Fruit fly (Drosophila melanogaster) whole organism, embryonic: ENCODE results near the gene Pif1.

ENCODE experiments used
- Abd-B ChIP-seq: fragments of 200-800 bp; sonication (Bioruptor generic); optimal IDR thresholded peaks from 2 replicates; lab custom pipeline; 2018; ENCODE audit warnings: missing biosample characterization, mild to moderate bottlenecking, missing genetic modification characterization, moderate library complexity
- Asciz ChIP-seq: fragments of 200-800 bp; sonication (Bioruptor generic); optimal IDR thresholded peaks from 2 replicates; lab custom pipeline; 2017; ENCODE audit warnings: missing biosample characterization, mild to moderate bottlenecking, missing genetic modification characterization, missing genetic modification reagents
- Blimp-1 ChIP-seq: fragments of 200-800 bp; sonication (Bioruptor generic); optimal IDR thresholded peaks from 3 replicates; lab custom pipeline; 2018; ENCODE audit warnings: missing biosample characterization, missing genetic modification characterization, mild to moderate bottlenecking, moderate library complexity, missing genetic modification reagents
- CG10366 ChIP-seq: fragments of 200-800 bp; sonication (Bioruptor generic); IDR thresholded peaks from 2 replicates; pipeline ENCODE4 v1.3.6; 2022; ENCODE audit warnings: missing biosample characterization, missing genetic modification characterization
- CG10979 ChIP-seq: fragments of 200-800 bp; sonication (Bioruptor generic); optimal IDR thresholded peaks from 2 replicates; lab custom pipeline; 2018; ENCODE audit warnings: missing biosample characterization, mild to moderate bottlenecking, missing genetic modification characterization, moderate library complexity
- CG12744 ChIP-seq: fragments of 200-800 bp; sonication (Bioruptor generic); optimal IDR thresholded peaks from 2 replicates; lab custom pipeline; 2016; ENCODE audit warnings: missing biosample characterization, missing genetic modification characterization
- CG13296 ChIP-seq: fragments of 200-800 bp; sonication (Bioruptor generic); optimal IDR thresholded peaks from 3 replicates; lab custom pipeline; 2018; ENCODE audit warnings: missing biosample characterization, mild to moderate bottlenecking, missing genetic modification characterization
- CG13775 ChIP-seq: fragments of 200-800 bp; sonication (Bioruptor generic); optimal IDR thresholded peaks from 3 replicates; lab custom pipeline; 2017; ENCODE audit warnings: missing biosample characterization, mild to moderate bottlenecking, missing genetic modification characterization
- CG16815 ChIP-seq: fragments of 200-800 bp; sonication (Bioruptor generic); optimal IDR thresholded peaks from 3 replicates; lab custom pipeline; 2017; ENCODE audit warnings: missing biosample characterization, mild to moderate bottlenecking, missing genetic modification characterization
- CG17359 ChIP-seq: fragments of 200-800 bp; sonication (Bioruptor generic); optimal IDR thresholded peaks from 3 replicates; lab custom pipeline; 2018; ENCODE audit warnings: missing biosample characterization, mild to moderate bottlenecking, missing genetic modification characterization, moderate library complexity
- CG2712 ChIP-seq: fragments of 200-800 bp; optimal IDR thresholded peaks from 3 replicates; lab custom pipeline; 2019; ENCODE audit warnings: missing biosample characterization, mild to moderate bottlenecking, missing genetic modification characterization, moderate library complexity
- CG31224 ChIP-seq: fragments of 200-800 bp; sonication (Bioruptor generic); IDR thresholded peaks from 2 replicates; pipeline ENCODE4 v1.3.6; 2022; ENCODE audit warnings: missing biosample characterization, missing genetic modification characterization
- CG31388 ChIP-seq: fragments of 200-800 bp; sonication (Bioruptor generic); optimal IDR thresholded peaks from 2 replicates; lab custom pipeline; 2016; ENCODE audit warnings: missing biosample characterization, missing genetic modification characterization
- CG3407 ChIP-seq: fragments of 200-800 bp; sonication (Bioruptor generic); optimal IDR thresholded peaks from 2 replicates; lab custom pipeline; 2018; ENCODE audit warnings: missing biosample characterization, mild to moderate bottlenecking, missing genetic modification characterization
- CG4282 ChIP-seq: fragments of 200-800 bp; sonication (Bioruptor generic); optimal IDR thresholded peaks from 2 replicates; lab custom pipeline; 2016; ENCODE audit warnings: missing biosample characterization, missing genetic modification characterization
- CG4424 ChIP-seq: fragments of 200-800 bp; sonication (Bioruptor generic); optimal IDR thresholded peaks from 3 replicates; lab custom pipeline; 2016; ENCODE audit warnings: missing biosample characterization, missing genetic modification characterization
- CG5953 ChIP-seq: fragments of 200-800 bp; sonication (Bioruptor generic); IDR thresholded peaks from 2 replicates; pipeline ENCODE4 v1.3.6; 2022; ENCODE audit warnings: missing biosample characterization, missing genetic modification characterization
- CG6272 ChIP-seq: fragments of 200-800 bp; sonication (Bioruptor generic); IDR thresholded peaks from 2 replicates; pipeline ENCODE4 v1.3.6; 2022; ENCODE audit warnings: missing biosample characterization, missing genetic modification characterization
- CG7271 ChIP-seq: fragments of 200-800 bp; sonication (Bioruptor generic); optimal IDR thresholded peaks from 2 replicates; lab custom pipeline; 2018; ENCODE audit warnings: missing biosample characterization, mild to moderate bottlenecking, missing genetic modification characterization, moderate library complexity
- CkIIα-i1 ChIP-seq: fragments of 200-800 bp; sonication (Bioruptor generic); IDR thresholded peaks from 2 replicates; pipeline ENCODE4 v1.3.6; 2022; ENCODE audit warnings: missing biosample characterization, missing genetic modification characterization
- Deaf1 ChIP-seq: fragments of 200-800 bp; optimal IDR thresholded peaks from 3 replicates; lab custom pipeline; 2019; ENCODE audit warnings: missing biosample characterization, mild to moderate bottlenecking, missing genetic modification characterization, moderate library complexity
- Dref ChIP-seq: fragments of 200-800 bp; sonication (Bioruptor generic); IDR thresholded peaks from 2 replicates; pipeline ENCODE4 v1.3.6; 2022; ENCODE audit warnings: missing biosample characterization, missing genetic modification characterization
- HmgD ChIP-seq: fragments of 200-800 bp; sonication (Bioruptor generic); optimal IDR thresholded peaks from 3 replicates; lab custom pipeline; 2016; ENCODE audit warnings: missing biosample characterization, missing genetic modification characterization
- Jarid2 ChIP-seq: fragments of 200-800 bp; sonication (Bioruptor generic); optimal IDR thresholded peaks from 3 replicates; lab custom pipeline; 2017; ENCODE audit warnings: mild to moderate bottlenecking, missing biosample characterization, missing genetic modification reagents, missing genetic modification characterization
- Lpt ChIP-seq: fragments of >200 bp; optimal IDR thresholded peaks from 2 replicates; lab custom pipeline; 2018; ENCODE audit warnings: missing biosample characterization, missing genetic modification characterization
- Optix ChIP-seq: fragments of 200-800 bp; sonication (Bioruptor generic); IDR thresholded peaks from 3 replicates; pipeline ENCODE4 v1.3.6; 2022; ENCODE audit warnings: missing biosample characterization, missing genetic modification characterization
- Sox102F ChIP-seq: fragments of 200-800 bp; sonication (Bioruptor generic); optimal IDR thresholded peaks from 2 replicates; lab custom pipeline; 2018; ENCODE audit warnings: missing biosample characterization, mild to moderate bottlenecking, missing genetic modification characterization, moderate library complexity
- Ssrp ChIP-seq: fragments of 200-800 bp; sonication (Bioruptor generic); optimal IDR thresholded peaks from 2 replicates; lab custom pipeline; 2018; ENCODE audit warnings: missing biosample characterization, mild to moderate bottlenecking, missing genetic modification characterization, moderate library complexity
- ab ChIP-seq: fragments of 200-800 bp; sonication (Bioruptor generic); optimal IDR thresholded peaks from 2 replicates; lab custom pipeline; 2016; ENCODE audit warnings: missing biosample characterization, missing genetic modification characterization
- ato ChIP-seq: fragments of 200-800 bp; sonication (Bioruptor generic); IDR thresholded peaks from 2 replicates; pipeline ENCODE4 v1.3.6; 2022; ENCODE audit warnings: missing biosample characterization, missing genetic modification characterization; ENCODE audit not compliant: partially characterized antibody
- bbx ChIP-seq: fragments of 200-800 bp; sonication (Bioruptor generic); IDR thresholded peaks from 2 replicates; pipeline ENCODE4 v1.3.6; 2022; ENCODE audit warnings: missing biosample characterization, missing genetic modification characterization; ENCODE audit not compliant: partially characterized antibody
- crp ChIP-seq, 2 experiments: fragments of 200-800 bp; sonication (Bioruptor generic); optimal IDR thresholded peaks; 2 replicates in 1 of 2; 3 replicates in 1 of 2; lab custom pipeline; 2017; ENCODE audit warnings: missing biosample characterization in 2 of 2, missing genetic modification characterization in 2 of 2, mild to moderate bottlenecking in 1 of 2, moderate library complexity in 1 of 2
- da ChIP-seq: fragments of 200-800 bp; sonication (Bioruptor generic); optimal IDR thresholded peaks from 2 replicates; lab custom pipeline; 2016; ENCODE audit warnings: missing biosample characterization, missing genetic modification characterization
- dmrt99B ChIP-seq: fragments of 200-800 bp; sonication (Bioruptor generic); optimal IDR thresholded peaks from 2 replicates; lab custom pipeline; 2018; ENCODE audit warnings: missing biosample characterization, mild to moderate bottlenecking, missing genetic modification characterization, moderate library complexity
- dpn ChIP-seq, 2 experiments: fragments of 200-800 bp; sonication (Bioruptor generic); optimal IDR thresholded peaks; 3 replicates each; lab custom pipeline; 2016; ENCODE audit warnings: missing biosample characterization in 2 of 2, missing genetic modification characterization in 2 of 2
- dysf ChIP-seq: fragments of 200-800 bp; sonication (Bioruptor generic); IDR thresholded peaks from 3 replicates; pipeline ENCODE4 v1.3.6; 2022; ENCODE audit warnings: missing biosample characterization, missing genetic modification characterization
- ems ChIP-seq: fragments of 200-800 bp; sonication (Bioruptor generic); optimal IDR thresholded peaks from 3 replicates; lab custom pipeline; 2016; ENCODE audit warnings: missing biosample characterization, missing genetic modification characterization
- fd64A ChIP-seq: fragments of 200-800 bp; sonication (Bioruptor generic); optimal IDR thresholded peaks from 3 replicates; lab custom pipeline; 2018; ENCODE audit warnings: missing biosample characterization, mild to moderate bottlenecking, missing genetic modification characterization
- grau ChIP-seq: fragments of 200-800 bp; optimal IDR thresholded peaks from 3 replicates; lab custom pipeline; 2019; ENCODE audit warnings: missing biosample characterization, mild to moderate bottlenecking, missing genetic modification characterization, moderate library complexity
- ham ChIP-seq: fragments of 200-800 bp; sonication (Bioruptor generic); IDR thresholded peaks from 2 replicates; pipeline ENCODE4 v1.3.6; 2022; ENCODE audit warnings: missing biosample characterization, missing genetic modification characterization
- jumu ChIP-seq: fragments of 200-800 bp; sonication (Bioruptor generic); optimal IDR thresholded peaks from 3 replicates; lab custom pipeline; 2016; ENCODE audit warnings: missing biosample characterization, missing genetic modification characterization
- ken ChIP-seq: fragments of 200-800 bp; sonication (Bioruptor generic); IDR thresholded peaks from 3 replicates; pipeline ENCODE4 v1.3.6; 2022; ENCODE audit warnings: missing biosample characterization, missing genetic modification characterization
- nerfin-1 ChIP-seq: fragments of 200-800 bp; sonication (Bioruptor generic); optimal IDR thresholded peaks from 3 replicates; lab custom pipeline; 2019; ENCODE audit warnings: missing biosample characterization, mild to moderate bottlenecking, missing genetic modification characterization, moderate library complexity
- pros ChIP-seq: fragments of 200-800 bp; sonication (Bioruptor generic); optimal IDR thresholded peaks from 3 replicates; lab custom pipeline; 2019; ENCODE audit warnings: missing biosample characterization, mild to moderate bottlenecking, missing genetic modification characterization, moderate library complexity
- ro ChIP-seq: fragments of 200-800 bp; sonication (Bioruptor generic); IDR thresholded peaks from 2 replicates; pipeline ENCODE4 v1.3.6; 2022; ENCODE audit warnings: missing biosample characterization, missing genetic modification characterization
- sima ChIP-seq: fragments of 200-800 bp; sonication (Bioruptor generic); optimal IDR thresholded peaks from 2 replicates; lab custom pipeline; 2016; ENCODE audit warnings: missing biosample characterization, missing genetic modification characterization
- sqz ChIP-seq: fragments of 200-800 bp; sonication (Bioruptor generic); optimal IDR thresholded peaks from 3 replicates; lab custom pipeline; 2018; ENCODE audit warnings: missing biosample characterization, mild to moderate bottlenecking, missing genetic modification characterization
- sr ChIP-seq: fragments of 200-800 bp; sonication (Bioruptor generic); IDR thresholded peaks from 3 replicates; pipeline ENCODE4 v1.3.6; 2022; ENCODE audit warnings: missing biosample characterization, missing genetic modification characterization
- ssp ChIP-seq: fragments of 200-800 bp; sonication (Bioruptor generic); IDR thresholded peaks from 2 replicates; pipeline ENCODE4 v1.3.6; 2022; ENCODE audit warnings: missing biosample characterization, missing genetic modification characterization
- tio ChIP-seq: fragments of 200-800 bp; sonication (Bioruptor generic); optimal IDR thresholded peaks from 2 replicates; lab custom pipeline; 2017; ENCODE audit warnings: missing biosample characterization, missing genetic modification characterization, inconsistent platforms

Pif1 gene

DNA sequence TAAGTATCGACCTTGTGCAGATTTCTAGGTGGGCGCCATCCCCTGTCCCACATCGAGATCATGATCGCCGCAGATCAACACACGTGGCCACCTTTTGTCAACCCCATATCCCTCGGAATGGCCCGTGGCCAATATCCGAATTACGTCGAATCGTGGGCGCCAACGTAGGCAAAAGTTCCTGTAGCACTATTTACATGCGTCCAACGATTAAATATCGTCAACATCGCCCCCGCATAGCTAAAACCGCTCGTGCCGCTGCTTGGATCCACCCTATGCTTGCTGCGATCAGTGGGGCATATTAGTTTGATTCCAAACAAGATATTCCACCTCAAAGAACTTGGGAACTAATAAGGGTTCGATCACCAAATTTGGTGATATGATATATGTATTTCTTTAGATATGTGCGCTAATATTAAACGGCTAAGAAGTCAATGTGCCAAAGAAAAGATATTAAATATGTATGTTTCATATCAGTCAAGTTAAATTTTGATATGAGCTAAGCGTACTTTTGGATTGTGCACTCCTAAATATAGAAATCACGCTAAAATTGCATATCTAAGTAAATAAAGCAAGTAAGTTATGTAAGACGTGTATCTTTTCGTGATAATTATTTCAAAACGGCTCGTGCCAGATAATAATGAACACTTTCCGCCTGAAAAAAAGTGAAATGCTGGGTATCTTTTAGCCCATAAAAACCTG, 7.4 kb upstream of the Pif1 start (continued):
- TF ChIP-seq pros (GFP tag; lab: Kevin White, UChicago) (no peak), Optix (GFP tag; lab: Robert Waterston, UW) (no peak), sima (GFP tag; lab: Kevin White, UChicago) (no peak), Sox102F (GFP tag; lab: Kevin White, UChicago) (peak; percentile 39), crp (GFP tag; optimal IDR thresholded peaks at IDR 0.05; lab: Kevin White, UChicago) (no peak), dmrt99B (tag; lab: Kevin White, UChicago) (peak; percentile 53), CG31388 (GFP tag; lab: Kevin White, UChicago) (no peak), Lpt (no peak), CG2712 (tag; lab: Kevin White, UChicago) (peak; percentile 46), grau (tag; lab: Kevin White, UChicago) (peak; percentile 56), CG16815 (peak; percentile 44), dpn (GFP tag; optimal IDR thresholded peaks at IDR 0.05; lab: Kevin White, UChicago) (peak; percentile 50 to 64), Asciz (GFP tag; lab: Kevin White, UChicago) (no peak), CG13775 (GFP tag; lab: Kevin White, UChicago) (peak; percentile 58), sqz (GFP tag; lab: Kevin White, UChicago) (no peak), fd64A (GFP tag; lab: Kevin White, UChicago) (no peak), CG5953 (GFP tag; lab: Robert Waterston, UW) (no peak), ken (peak; percentile 6; the same call in 1 of the 3 replicates), ato (GFP tag; lab: Robert Waterston, UW) (no peak), Dref (no peak), CG4282 (GFP tag; lab: Kevin White, UChicago) (no peak), ems (GFP tag; lab: Kevin White, UChicago) (peak; percentile 22), HmgD (no peak), CG13296 (no peak), Jarid2 (GFP tag; lab: Kevin White, UChicago) (no peak), CG6272 (GFP tag; lab: Robert Waterston, UW) (no peak), CG3407 (no peak), bbx (GFP tag; lab: Robert Waterston, UW) (no peak), CG12744 (GFP tag; lab: Kevin White, UChicago) (no peak), CG10979 (tag; lab: Kevin White, UChicago) (peak; percentile 2), CG4424 (GFP tag; lab: Kevin White, UChicago) (peak; percentile 33), dysf (GFP tag; lab: Robert Waterston, UW) (peak; percentile 55; the same call in 2 of the 3 replicates), sr (peak; percentile 95), Blimp-1 (GFP tag; lab: Kevin White, UChicago) (no peak), nerfin-1 (tag; lab: Kevin White, UChicago) (no peak), CG17359 (tag; lab: Kevin White, UChicago) (no peak), da (GFP tag; lab: Kevin White, UChicago) (no peak), jumu (no peak), Abd-B (peak; percentile 15), CG31224 (GFP tag; lab: Robert Waterston, UW) (no peak), CG7271 (tag; lab: Kevin White, UChicago) (no peak), ro (no peak), ham (GFP tag; lab: Robert Waterston, UW) (no peak), ssp (GFP tag; lab: Robert Waterston, UW) (no peak), Ssrp (tag; lab: Kevin White, UChicago) (peak; percentile 33), Deaf1 (tag; lab: Kevin White, UChicago) (no peak), CG10366 (GFP tag; lab: Robert Waterston, UW) (no peak), ab (GFP tag; lab: Kevin White, UChicago) (no peak), tio (peak; percentile 57), CkIIα-i1 (GFP tag; lab: Robert Waterston, UW) (no peak)
